Worm (Caenorhabditis elegans) whole organism, late embryonic: ENCODE measurements around the gene F11D11.3.

Source experiments
- C08G9.2 ChIP-seq: sonication (generic microtip); optimal IDR thresholded peaks from 2 replicates; lab custom pipeline; 2016; ENCODE audit warnings: mild to moderate bottlenecking, missing genetic modification characterization, moderate library complexity, missing compliant biosample characterization
- F13H6.1 ChIP-seq: sonication (generic microtip); optimal IDR thresholded peaks from 2 replicates; lab custom pipeline; 2016; ENCODE audit warnings: missing genetic modification characterization, missing compliant biosample characterization
- T23F11.4 ChIP-seq: fragments of 200-800 bp; sonication (Bioruptor generic); optimal IDR thresholded peaks from 2 replicates; lab custom pipeline; 2018; ENCODE audit warnings: mild to moderate bottlenecking, missing genetic modification characterization, missing compliant biosample characterization
- ceh-14 ChIP-seq: sonication (generic microtip); optimal IDR thresholded peaks from 2 replicates; lab custom pipeline; 2016; ENCODE audit warnings: missing genotype, missing genetic modification characterization, missing compliant biosample characterization
- ceh-19 ChIP-seq: fragments of 200-800 bp; sonication (Bioruptor generic); optimal IDR thresholded peaks from 2 replicates; lab custom pipeline; 2018; ENCODE audit warnings: mild to moderate bottlenecking, missing genetic modification characterization, missing compliant biosample characterization
- ceh-22 ChIP-seq: sonication (generic microtip); optimal IDR thresholded peaks from 2 replicates; lab custom pipeline; 2017; ENCODE audit warnings: missing biosample characterization, missing genetic modification characterization
- ceh-24 ChIP-seq: sonication (generic microtip); optimal IDR thresholded peaks from 2 replicates; lab custom pipeline; 2016; ENCODE audit warnings: mild to moderate bottlenecking, missing genetic modification characterization, missing compliant biosample characterization
- ceh-30 ChIP-seq: fragments of 150-350 bp; optimal IDR thresholded peaks from 2 replicates; lab custom pipeline; 2014; ENCODE audit warnings: missing biosample characterization, missing genetic modification characterization
- ceh-31 ChIP-seq: sonication (generic microtip); optimal IDR thresholded peaks from 2 replicates; lab custom pipeline; 2016; ENCODE audit warnings: missing genetic modification characterization, missing compliant biosample characterization
- ceh-34 ChIP-seq: sonication (generic microtip); optimal IDR thresholded peaks from 2 replicates; lab custom pipeline; 2016; ENCODE audit warnings: mild to moderate bottlenecking, missing genetic modification characterization, missing compliant biosample characterization
- ceh-45 ChIP-seq: fragments of 200-800 bp; sonication (Bioruptor generic); IDR thresholded peaks from 2 replicates; pipeline ENCODE4 v1.3.6; 2022; ENCODE audit warnings: missing genetic modification reagents, missing genetic modification characterization, missing compliant biosample characterization
- ceh-48 ChIP-seq: sonication (generic microtip); optimal IDR thresholded peaks from 2 replicates; lab custom pipeline; 2016; ENCODE audit warnings: missing genetic modification characterization, inconsistent platforms, missing compliant biosample characterization
- ceh-9 ChIP-seq: sonication (generic microtip); optimal IDR thresholded peaks from 2 replicates; lab custom pipeline; 2016; ENCODE audit warnings: mild to moderate bottlenecking, missing genetic modification characterization, inconsistent platforms, missing compliant biosample characterization
- dmd-4 ChIP-seq: sonication (generic microtip); optimal IDR thresholded peaks from 2 replicates; lab custom pipeline; 2016; ENCODE audit warnings: borderline replicate concordance, missing genetic modification characterization, missing compliant biosample characterization
- dve-1 ChIP-seq: sonication (generic microtip); optimal IDR thresholded peaks from 2 replicates; lab custom pipeline; 2017; ENCODE audit warnings: antibody characterized with exemption, mild to moderate bottlenecking, missing genetic modification characterization, missing compliant biosample characterization
- elt-4 ChIP-seq: sonication (generic microtip); optimal IDR thresholded peaks from 2 replicates; lab custom pipeline; 2016; ENCODE audit warnings: missing genetic modification characterization, missing compliant biosample characterization
- ets-4 ChIP-seq: sonication (generic microtip); optimal IDR thresholded peaks from 2 replicates; lab custom pipeline; 2016; ENCODE audit warnings: missing genetic modification characterization, missing compliant biosample characterization
- eyg-1 ChIP-seq: sonication (generic microtip); optimal IDR thresholded peaks from 2 replicates; lab custom pipeline; 2016; ENCODE audit warnings: missing genotype, missing genetic modification characterization, missing compliant biosample characterization
- fax-1 ChIP-seq: sonication (generic microtip); optimal IDR thresholded peaks from 2 replicates; lab custom pipeline; 2016; ENCODE audit warnings: missing genotype, missing genetic modification characterization, missing compliant biosample characterization
- fkh-6 ChIP-seq: sonication (generic microtip); optimal IDR thresholded peaks from 2 replicates; lab custom pipeline; 2016; ENCODE audit warnings: missing genetic modification characterization, missing compliant biosample characterization
- gmeb-2 ChIP-seq: sonication (generic microtip); optimal IDR thresholded peaks from 2 replicates; lab custom pipeline; 2016; ENCODE audit warnings: missing genetic modification characterization, inconsistent platforms, missing compliant biosample characterization
- hlh-30 ChIP-seq: sonication (generic microtip); optimal IDR thresholded peaks from 2 replicates; lab custom pipeline; 2017; ENCODE audit warnings: antibody characterized with exemption, missing genetic modification characterization, missing compliant biosample characterization; ENCODE audit not compliant: insufficient read depth
- hlh-6 ChIP-seq: sonication (generic microtip); optimal IDR thresholded peaks from 2 replicates; lab custom pipeline; 2016; ENCODE audit warnings: missing genotype, missing genetic modification characterization, missing compliant biosample characterization
- lin-11 ChIP-seq: fragments of 200-800 bp; sonication (Bioruptor generic); optimal IDR thresholded peaks from 2 replicates; lab custom pipeline; 2018; ENCODE audit warnings: mild to moderate bottlenecking, missing genetic modification characterization, missing compliant biosample characterization
- madf-2 ChIP-seq: sonication (generic microtip); optimal IDR thresholded peaks from 2 replicates; lab custom pipeline; 2017; ENCODE audit warnings: missing genetic modification characterization, missing compliant biosample characterization
- nhr-11 ChIP-seq: fragments of 150-350 bp; optimal IDR thresholded peaks from 2 replicates; lab custom pipeline; 2014; ENCODE audit warnings: missing biosample characterization, missing genetic modification characterization
- odd-2 ChIP-seq: sonication (generic microtip); optimal IDR thresholded peaks from 2 replicates; lab custom pipeline; 2017; ENCODE audit warnings: antibody characterized with exemption, mild to moderate bottlenecking, missing genetic modification characterization, missing compliant biosample characterization
- pat-9 ChIP-seq: fragments of 200-800 bp; sonication (Bioruptor generic); optimal IDR thresholded peaks from 2 replicates; lab custom pipeline; 2018; ENCODE audit warnings: mild to moderate bottlenecking, missing genetic modification characterization, moderate library complexity, missing compliant biosample characterization
- pha-4 ChIP-seq: fragments of 150-350 bp; optimal IDR thresholded peaks from 2 replicates; lab custom pipeline; 2018; ENCODE audit warnings: missing biosample characterization, missing genetic modification reagents, missing genetic modification characterization
- pqm-1 ChIP-seq: sonication (generic microtip); optimal IDR thresholded peaks from 2 replicates; lab custom pipeline; 2016; ENCODE audit warnings: missing genetic modification characterization, missing compliant biosample characterization
- rnt-1 ChIP-seq: sonication (generic microtip); optimal IDR thresholded peaks from 2 replicates; lab custom pipeline; 2016; ENCODE audit warnings: missing genetic modification characterization, missing compliant biosample characterization
- sdc-2 ChIP-seq: sonication (generic microtip); optimal IDR thresholded peaks from 2 replicates; lab custom pipeline; 2016; ENCODE audit warnings: missing genotype, missing genetic modification characterization, missing compliant biosample characterization
- sox-2 ChIP-seq: fragments of 200-800 bp; sonication (Bioruptor generic); IDR thresholded peaks from 2 replicates; pipeline ENCODE4 v1.3.6; 2022; ENCODE audit warnings: missing genetic modification reagents, missing genetic modification characterization, missing compliant biosample characterization
- syd-9 ChIP-seq: sonication (generic microtip); optimal IDR thresholded peaks from 2 replicates; lab custom pipeline; 2016; ENCODE audit warnings: mild to moderate bottlenecking, missing genetic modification characterization, moderate library complexity, missing compliant biosample characterization
- tbx-7 ChIP-seq: sonication (generic microtip); optimal IDR thresholded peaks from 2 replicates; lab custom pipeline; 2016; ENCODE audit warnings: missing genotype, missing genetic modification characterization, missing compliant biosample characterization
- unc-3 ChIP-seq, 2 experiments: fragments of 200-800 bp in 1 of 2; sonication (Bioruptor generic) in 1 of 2; sonication (generic microtip) in 1 of 2; conservative IDR thresholded peaks in 1 of 2; optimal IDR thresholded peaks in 1 of 2; 2 replicates each; pipeline versions ENCODE4 v1.3.6 to Lab custom; 2016 to 2022; ENCODE audit warnings: missing compliant biosample characterization in 2 of 2, missing genetic modification characterization in 2 of 2, missing genetic modification reagents in 1 of 2
- unc-86 ChIP-seq: sonication (generic microtip); optimal IDR thresholded peaks from 2 replicates; lab custom pipeline; 2016; ENCODE audit warnings: missing genetic modification characterization, missing compliant biosample characterization

The F11D11.3 gene

DNA sequence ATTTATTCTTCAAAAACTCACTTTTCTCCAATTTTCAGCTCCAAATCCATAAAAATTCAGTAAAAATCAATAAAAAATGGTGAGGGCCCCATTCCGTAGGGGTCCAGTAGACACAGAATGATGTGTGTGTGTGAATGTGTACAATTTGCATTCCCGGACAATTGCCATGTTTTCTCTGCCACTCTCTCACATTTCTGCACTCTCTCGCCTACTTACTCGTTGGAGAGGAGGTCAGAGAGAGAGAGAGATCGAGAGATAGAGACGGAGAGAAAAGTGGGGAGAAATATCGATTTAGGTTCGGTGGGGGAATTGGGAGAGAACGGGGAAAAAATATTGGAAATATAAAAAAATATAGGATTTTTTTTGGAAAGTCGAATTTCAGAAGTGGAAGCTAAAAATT is 36.5 kb downstream of the F11D11.3 start (continued):
- TF ChIP-seq syd-9 (tag; lab: Kevin White, UChicago) = peak; percentile 29
- peak; percentile 67 for TF ChIP-seq hlh-30 (tag; lab: Kevin White, UChicago)
- no peak for TF ChIP-seq nhr-11
- TF ChIP-seq C08G9.2 (tag; lab: Kevin White, UChicago) = peak; percentile 49
- TF ChIP-seq ceh-24 = no peak
- peak; percentile 97 for TF ChIP-seq ceh-31
- TF ChIP-seq ceh-14 (tag; lab: Kevin White, UChicago) = peak; percentile 76
- peak; percentile 52 for TF ChIP-seq dve-1 (tag; lab: Kevin White, UChicago)
- TF ChIP-seq pha-4 = no peak
- TF ChIP-seq rnt-1 (tag; lab: Kevin White, UChicago) = peak; percentile 21
- TF ChIP-seq sox-2 (GFP tag; lab: Robert Waterston, UW) = no peak; the same call in 1 of the 2 replicates
- TF ChIP-seq pqm-1 = peak; percentile 65
- no peak for TF ChIP-seq T23F11.4 (GFP tag; lab: Kevin White, UChicago)
- TF ChIP-seq elt-4 (tag; lab: Kevin White, UChicago) = no peak
- peak; percentile 50 for TF ChIP-seq ceh-34 (tag; lab: Kevin White, UChicago)
- TF ChIP-seq ceh-48 (tag; lab: Kevin White, UChicago) = peak; percentile 90
- TF ChIP-seq eyg-1 (tag; lab: Kevin White, UChicago) = no peak
- TF ChIP-seq gmeb-2 = no peak
- TF ChIP-seq dmd-4 (tag; lab: Kevin White, UChicago) = peak; percentile 35
- TF ChIP-seq ceh-45 (GFP tag; lab: Robert Waterston, UW) = no peak
- no peak for TF ChIP-seq hlh-6 (tag; lab: Kevin White, UChicago)
- peak; percentile 49 for TF ChIP-seq pat-9
- TF ChIP-seq F13H6.1 (tag; lab: Kevin White, UChicago) = peak; percentile 58
- peak; percentile 18 for TF ChIP-seq fkh-6 (tag; lab: Kevin White, UChicago)
- peak; percentile 62 for TF ChIP-seq ets-4
- TF ChIP-seq ceh-22 (tag; lab: Kevin White, UChicago) = peak; percentile 9
- peak; percentile 61 for TF ChIP-seq sdc-2 (tag; lab: Kevin White, UChicago)
- TF ChIP-seq unc-3 (GFP tag; conservative IDR thresholded peaks at IDR 0.05; lab: Robert Waterston, UW) = no peak
- TF ChIP-seq unc-3 (tag; optimal IDR thresholded peaks at IDR 0.05; lab: Kevin White, UChicago) = no peak
- no peak for TF ChIP-seq ceh-9 (tag; lab: Kevin White, UChicago)
- no peak for TF ChIP-seq madf-2 (tag; lab: Kevin White, UChicago)
- peak; percentile 92 for TF ChIP-seq ceh-30 (tag; lab: Kevin White, UChicago)
- peak; percentile 54 for TF ChIP-seq unc-86 (tag; lab: Kevin White, UChicago)

DNA sequence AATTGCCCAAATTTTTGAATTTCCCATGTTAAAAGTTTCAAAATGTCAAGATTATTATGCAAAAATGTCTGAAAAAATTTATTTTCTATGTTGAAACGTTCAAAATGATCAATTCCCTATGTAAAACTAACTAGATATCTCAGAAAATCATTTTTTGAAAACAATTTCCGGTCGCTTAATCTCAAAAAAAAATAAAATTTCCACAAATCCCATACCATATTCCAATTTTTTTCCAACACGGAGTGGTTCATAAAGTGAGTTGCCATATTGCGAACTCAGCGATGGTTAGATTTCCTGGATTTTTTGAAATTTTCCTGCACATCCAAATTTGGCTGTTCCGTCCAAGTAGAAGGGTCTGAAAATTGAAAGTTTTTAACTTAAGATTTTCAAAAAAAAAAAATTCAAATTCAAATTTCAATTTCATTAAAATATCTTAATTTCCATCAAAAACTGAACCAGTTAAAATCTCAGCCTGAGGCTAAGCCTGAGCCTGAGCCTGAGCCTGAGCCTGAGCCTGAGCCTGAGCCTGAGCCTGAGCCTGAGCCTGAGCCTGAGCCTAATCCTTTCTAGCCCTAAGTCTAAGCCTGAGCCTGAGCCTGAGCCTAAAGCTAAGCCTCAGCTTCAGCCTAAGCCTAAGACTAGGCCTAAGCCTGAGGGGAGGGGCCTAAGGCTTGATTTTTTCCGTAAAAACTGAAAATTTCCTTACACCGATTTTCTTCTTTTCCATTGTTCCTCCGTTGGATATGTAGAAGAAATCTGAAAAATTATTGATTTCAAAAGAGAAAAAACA is 37.4 kb downstream of the F11D11.3 start:
- TF ChIP-seq pha-4 (no peak), dve-1 (tag; lab: Kevin White, UChicago) (peak; percentile 88), syd-9 (tag; lab: Kevin White, UChicago) (no peak), odd-2 (tag; lab: Kevin White, UChicago) (peak; percentile 35), F13H6.1 (tag; lab: Kevin White, UChicago) (no peak), ceh-19 (GFP tag; lab: Kevin White, UChicago) (no peak), ceh-22 (tag; lab: Kevin White, UChicago) (no peak), fax-1 (tag; lab: Kevin White, UChicago) (no peak), ceh-45 (GFP tag; lab: Robert Waterston, UW) (no peak), ceh-31 (no peak), ceh-9 (tag; lab: Kevin White, UChicago) (peak; percentile 37), tbx-7 (no peak), lin-11 (tag; lab: Kevin White, UChicago) (no peak), ets-4 (no peak), hlh-6 (tag; lab: Kevin White, UChicago) (no peak)
- TF ChIP-seq, all 69 proteins: peak for 3
